Fruit fly (Drosophila melanogaster) whole organism: ENCODE measurements around the gene FoxK.

Experiments used
- CG8478 ChIP-seq: fragments of >200 bp; optimal IDR thresholded peaks from 2 replicates; lab custom pipeline; 2018; ENCODE audit warnings: inconsistent platforms
- Dll ChIP-seq: fragments of >200 bp; optimal IDR thresholded peaks from 2 replicates; lab custom pipeline; 2017
- EcR ChIP-seq, 2 experiments: fragments of >200 bp; optimal IDR thresholded peaks; 2 replicates each; lab custom pipeline; 2017; ENCODE audit warnings: missing biosample characterization in 2 of 2, missing genetic modification characterization in 2 of 2, missing genetic modification reagents in 2 of 2
- pan ChIP-seq: fragments of >200 bp; optimal IDR thresholded peaks from 2 replicates; lab custom pipeline; 2017
- psq ChIP-seq: fragments of >200 bp; optimal IDR thresholded peaks from 2 replicates; lab custom pipeline; 2017
- usp ChIP-seq: fragments of >200 bp; optimal IDR thresholded peaks from 2 replicates; lab custom pipeline; 2017; ENCODE audit warnings: missing biosample characterization, missing genetic modification characterization, mixed read lengths

Gene FoxK

dm6 chr3L:11097982-11098663 lies 22.5 kb downstream of the FoxK start, which contains the start of the genes Irbp18 and APP-BP1:
Gene Irbp18 (minus strand): TSS chr3L:11098186.
Gene APP-BP1 (plus strand): TSS chr3L:11098412.
- TF ChIP-seq usp: no peak
- no peak for TF ChIP-seq CG8478
- TF ChIP-seq Dll (lab: Kevin White, UChicago): no peak
- TF ChIP-seq EcR (GFP tag; optimal IDR thresholded peaks at IDR 0.05; lab: Kevin White, UChicago): no peak
- TF ChIP-seq psq (lab: Kevin White, UChicago): no peak
- no peak for TF ChIP-seq pan (lab: Kevin White, UChicago)

- no peak for TF ChIP-seq pan (lab: Kevin White, UChicago)
Measured at dm6 chr3L:11096195-11096908, 24.2 kb downstream of the FoxK start, which contains the start of the genes CG46439, Iyd and CG33947. Gene CG46439 (minus strand): TSS chr3L:11096245. Gene Iyd (minus strand): TSS chr3L:11096245. Gene CG33947 (plus strand): TSS chr3L:11096496.

- TF ChIP-seq CG8478: no peak
- no peak for TF ChIP-seq EcR (GFP tag; optimal IDR thresholded peaks at IDR 0.05; lab: Kevin White, UChicago)
- TF ChIP-seq pan (lab: Kevin White, UChicago): no peak
- no peak for TF ChIP-seq psq (lab: Kevin White, UChicago)
- no peak for TF ChIP-seq usp
- TF ChIP-seq Dll (lab: Kevin White, UChicago): no peak
Measured at dm6 chr3L:11094279-11094678, 26.3 kb downstream of the FoxK start.

DNA sequence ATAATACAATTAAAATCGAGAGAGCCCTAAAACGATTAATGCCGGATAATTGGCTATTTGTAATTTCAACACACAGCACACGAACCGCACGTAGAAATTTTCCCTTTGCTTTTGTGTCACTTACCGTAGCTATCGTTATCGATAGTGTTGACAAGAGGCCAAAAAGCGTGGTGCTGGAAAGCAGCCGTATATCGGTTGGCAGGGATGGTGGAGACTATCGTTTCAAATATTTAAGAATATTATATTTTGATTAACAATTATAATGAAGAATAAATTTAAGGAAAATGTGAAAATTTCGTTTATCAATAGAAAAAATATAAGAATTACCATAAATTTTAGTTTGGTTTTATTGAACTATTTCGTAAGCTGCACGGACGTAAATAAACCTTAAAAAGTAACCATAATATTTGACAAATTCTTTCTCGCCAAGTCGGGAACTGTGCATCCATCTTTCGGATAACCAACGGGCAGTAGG lies 27.5 kb downstream of the FoxK start, which contains the start of gene JIL-1:
JIL-1 (minus strand) TSS at position 148 of the 475 bp plus-strand sequence.
- TF ChIP-seq pan (lab: Kevin White, UChicago): no peak
- TF ChIP-seq Dll (lab: Kevin White, UChicago): no peak
- no peak for TF ChIP-seq usp
- no peak for TF ChIP-seq CG8478
- TF ChIP-seq EcR (GFP tag; optimal IDR thresholded peaks at IDR 0.05; lab: Kevin White, UChicago): no peak
- TF ChIP-seq psq (lab: Kevin White, UChicago): no peak

DNA sequence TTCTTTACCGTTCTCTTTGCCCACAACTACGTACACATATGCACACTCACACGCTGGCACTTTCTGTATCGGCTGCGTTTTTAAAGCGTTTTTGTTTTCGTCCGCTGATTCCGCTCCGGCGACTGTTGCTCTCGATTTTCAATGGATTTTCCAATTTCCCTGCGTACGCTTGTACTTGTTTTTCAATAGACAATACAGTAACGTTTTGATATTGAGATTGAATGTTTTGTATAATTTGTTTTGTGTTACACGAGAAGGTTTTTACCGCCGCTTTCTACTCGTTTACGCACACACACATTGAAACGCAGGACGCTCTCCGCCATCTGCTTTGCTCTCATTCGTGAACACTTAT lies 28.0 kb downstream of the FoxK start:
- no peak for TF ChIP-seq pan (lab: Kevin White, UChicago)

DNA sequence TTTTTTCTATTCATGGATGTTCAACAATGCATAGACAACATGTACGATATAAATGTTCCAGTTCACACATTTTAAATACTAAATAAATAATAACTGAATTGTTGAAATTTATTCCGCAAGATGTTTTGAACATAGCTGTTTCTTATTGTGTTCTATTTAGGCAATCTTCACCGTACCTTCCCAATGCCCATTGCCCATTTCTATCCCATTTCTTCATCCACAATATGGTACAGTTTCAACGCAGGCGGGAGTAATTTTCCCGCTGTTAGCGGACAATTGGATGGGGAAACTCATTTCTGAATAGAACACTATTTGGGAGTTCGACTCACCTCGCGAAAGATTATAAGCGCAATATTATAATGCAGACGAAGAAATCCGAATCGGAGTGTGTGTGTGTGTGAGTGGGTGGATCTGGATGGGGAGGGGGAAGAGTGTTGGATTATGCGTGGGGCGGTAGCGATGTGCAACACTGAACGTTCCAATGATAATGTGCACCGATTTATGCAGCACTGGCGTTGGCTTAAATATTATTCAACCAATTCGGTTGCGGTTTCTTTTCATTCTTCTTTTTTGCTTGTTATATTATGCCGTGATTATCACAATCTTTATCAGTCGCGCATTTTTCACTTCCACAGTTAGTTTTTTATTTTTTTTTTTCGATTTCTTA lies 28.5 kb downstream of the FoxK start:
- TF ChIP-seq EcR (GFP tag; optimal IDR thresholded peaks at IDR 0.05; lab: Kevin White, UChicago): no peak
- TF ChIP-seq Dll (lab: Kevin White, UChicago): no peak

DNA sequence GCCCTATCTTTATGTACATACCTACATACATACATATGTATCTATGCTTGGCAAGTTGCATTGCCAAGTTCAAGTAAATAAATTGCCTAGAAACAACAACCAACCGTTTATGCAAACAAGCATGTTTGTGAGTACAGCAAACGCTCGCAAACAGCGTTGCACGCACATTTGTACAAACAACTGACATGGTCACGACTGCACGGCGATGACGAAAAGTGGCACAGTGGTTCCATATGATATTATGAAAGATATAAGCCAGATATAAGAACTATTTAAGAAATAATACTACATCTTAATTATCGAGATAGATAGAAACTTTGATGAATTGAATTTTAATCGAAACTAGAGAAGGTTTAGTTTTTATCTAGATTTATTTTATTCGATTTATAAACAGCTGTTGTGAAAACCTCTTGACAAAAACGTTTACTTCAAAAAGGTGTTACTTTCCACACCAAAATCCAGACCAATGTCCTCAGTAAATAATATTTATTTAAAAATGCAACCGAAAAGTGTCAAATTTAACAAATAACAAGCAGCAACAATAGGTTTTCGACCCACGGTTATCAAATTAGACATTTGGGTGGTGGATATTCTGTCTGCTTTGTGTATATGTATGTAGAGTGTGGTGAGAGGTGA lies 30.7 kb downstream of the FoxK start:
- no peak for TF ChIP-seq pan (lab: Kevin White, UChicago)
- TF ChIP-seq EcR (GFP tag; optimal IDR thresholded peaks at IDR 0.05; lab: Kevin White, UChicago): no peak
- TF ChIP-seq Dll (lab: Kevin White, UChicago): no peak
- no peak for TF ChIP-seq usp
- no peak for TF ChIP-seq psq (lab: Kevin White, UChicago)
- no peak for TF ChIP-seq CG8478

DNA sequence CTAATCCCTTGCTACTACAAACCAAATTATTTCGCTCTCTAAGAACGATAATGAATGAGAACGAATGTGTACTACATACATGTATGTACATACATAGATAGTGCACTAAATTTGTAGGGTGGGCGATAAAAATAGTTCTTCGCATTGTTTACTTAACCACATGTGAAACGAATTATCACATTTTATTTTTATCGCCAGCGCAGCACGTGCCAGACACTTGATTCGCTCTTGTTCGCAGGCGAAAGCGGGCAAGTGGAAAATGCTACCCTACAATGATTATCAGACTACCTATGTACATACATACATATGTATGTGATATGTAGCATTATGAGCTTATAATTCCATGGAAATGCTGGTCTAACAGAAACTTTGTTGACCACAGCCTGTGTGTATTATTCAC lies 34.8 kb downstream of the FoxK start:
- no peak for TF ChIP-seq Dll (lab: Kevin White, UChicago)
- no peak for TF ChIP-seq EcR (GFP tag; optimal IDR thresholded peaks at IDR 0.05; lab: Kevin White, UChicago)
- no peak for TF ChIP-seq CG8478
- TF ChIP-seq psq (lab: Kevin White, UChicago): no peak
- no peak for TF ChIP-seq pan (lab: Kevin White, UChicago)
- TF ChIP-seq usp: no peak

DNA sequence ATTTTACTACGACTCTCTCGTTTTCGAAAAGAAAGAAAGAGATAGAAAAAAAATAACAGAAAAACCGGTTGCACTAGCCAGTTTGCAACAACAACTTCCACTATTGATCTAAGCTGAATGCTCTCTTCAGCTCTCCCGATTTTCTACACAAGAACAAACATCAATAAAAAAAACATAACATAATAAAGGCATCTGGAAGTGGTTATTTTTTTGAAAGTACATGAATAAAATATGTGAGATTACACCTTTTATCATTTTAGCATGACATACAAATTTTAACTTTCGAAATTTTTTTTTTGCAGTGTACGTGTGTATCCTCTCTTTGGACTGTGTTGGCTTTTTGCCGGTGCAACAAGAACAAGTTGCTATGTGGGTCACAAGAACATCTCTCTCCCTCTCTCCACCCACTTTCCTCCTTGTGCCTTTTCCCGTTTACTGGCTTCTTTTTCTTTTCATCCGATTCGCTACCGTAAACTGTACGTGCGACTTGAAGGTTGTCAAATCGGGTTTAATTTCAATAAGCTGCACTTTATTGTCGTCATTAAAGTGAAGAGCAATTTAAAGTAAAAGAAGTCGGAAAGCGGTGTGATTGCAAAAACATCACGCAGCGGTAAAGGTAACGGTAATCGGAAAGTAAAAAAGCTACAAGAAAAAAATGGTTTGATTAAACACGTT lies 35.9 kb downstream of the FoxK start:
- TF ChIP-seq CG8478 (no peak), pan (lab: Kevin White, UChicago) (no peak), EcR (GFP tag; optimal IDR thresholded peaks at IDR 0.05; lab: Kevin White, UChicago) (no peak), usp (no peak), Dll (lab: Kevin White, UChicago) (no peak), psq (lab: Kevin White, UChicago) (no peak)

DNA sequence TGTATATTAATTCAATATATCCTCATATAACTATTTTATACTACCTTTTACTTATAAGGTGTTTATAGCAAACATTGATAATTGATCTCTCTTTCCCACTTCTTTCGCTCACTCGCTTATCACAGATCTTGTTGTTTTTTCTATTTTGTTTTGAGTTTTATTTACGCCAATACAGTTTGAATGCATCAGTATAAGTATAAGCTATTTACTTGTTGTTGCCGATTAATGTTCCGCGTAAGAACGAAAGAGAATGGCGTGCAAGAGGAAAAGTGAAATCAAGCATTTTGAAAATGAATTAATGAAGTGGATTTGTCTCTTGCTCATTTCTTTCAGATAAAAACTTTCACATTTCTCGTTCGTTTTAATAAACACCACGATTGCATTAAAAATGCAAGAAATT lies 37.0 kb downstream of the FoxK start:
- no peak for TF ChIP-seq pan (lab: Kevin White, UChicago)

DNA sequence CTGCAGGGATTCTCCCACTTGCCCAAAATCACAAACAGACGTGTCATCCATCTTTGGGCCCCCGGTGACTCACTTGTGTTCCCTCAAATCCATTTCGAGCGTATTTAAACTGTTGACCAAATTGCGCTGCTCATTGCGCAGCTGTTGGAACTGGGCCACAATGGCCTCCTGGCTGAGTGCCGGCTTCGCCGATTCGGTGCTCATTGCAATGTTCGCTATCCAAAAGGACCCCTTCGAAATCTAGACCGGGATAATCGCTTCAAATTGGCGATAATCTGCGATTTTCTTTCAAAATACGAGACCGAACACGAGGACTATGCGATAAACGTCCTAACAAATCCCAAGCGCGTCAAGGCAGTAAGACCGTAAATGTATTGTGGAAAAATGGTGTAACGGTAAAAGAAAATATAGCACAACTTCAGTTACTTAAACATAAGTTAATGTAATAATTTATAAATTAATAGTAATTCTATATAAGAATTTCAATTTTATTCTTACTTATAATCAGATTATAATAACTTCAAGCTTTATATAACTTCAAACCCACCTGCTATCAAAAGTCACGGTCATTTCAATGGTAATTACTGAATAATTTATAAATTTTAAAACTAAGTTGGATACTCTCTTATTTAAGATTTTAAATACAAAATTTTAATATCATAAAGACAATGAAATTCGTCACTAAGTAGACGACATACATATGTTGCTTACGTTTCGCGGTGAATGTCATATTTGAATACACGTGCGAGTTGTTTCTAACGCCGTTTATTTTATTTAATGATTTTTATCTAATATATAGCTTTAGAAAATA lies 46.3 kb downstream of the FoxK start, which contains the start of the genes Pfdn2 and Noc1:
Pfdn2 (minus strand) TSS at position 346 of the 811 bp plus-strand sequence.
Noc1 (plus strand) TSS at position 727 of the 811 bp plus-strand sequence.
- TF ChIP-seq usp: no peak
- TF ChIP-seq CG8478: no peak
- TF ChIP-seq EcR (GFP tag; optimal IDR thresholded peaks at IDR 0.05; lab: Kevin White, UChicago): no peak
- no peak for TF ChIP-seq psq (lab: Kevin White, UChicago)
- no peak for TF ChIP-seq pan (lab: Kevin White, UChicago)
- TF ChIP-seq Dll (lab: Kevin White, UChicago): no peak
